Worm (Caenorhabditis elegans) whole organism, young adult: ENCODE data around the gene snt-7.

Source experiments
- F22D6.2 ChIP-seq: sonication (generic microtip); optimal IDR thresholded peaks from 2 replicates; lab custom pipeline; 2016; ENCODE audit warnings: mild to moderate bottlenecking, missing genetic modification characterization, missing compliant biosample characterization
- F23B12.7 ChIP-seq: sonication (generic microtip); optimal IDR thresholded peaks from 2 replicates; lab custom pipeline; 2017; ENCODE audit warnings: missing genetic modification characterization, mild to moderate bottlenecking, missing compliant biosample characterization, antibody characterized with exemption, moderate library complexity; ENCODE audit not compliant: insufficient read depth
- F39B2.1 ChIP-seq: fragments of 200-800 bp; sonication (Bioruptor generic); IDR thresholded peaks from 2 replicates; pipeline ENCODE4 v1.3.6; 2022; ENCODE audit warnings: missing genetic modification reagents, missing genetic modification characterization, missing compliant biosample characterization
- F55B11.4 ChIP-seq: sonication (generic microtip); optimal IDR thresholded peaks from 2 replicates; lab custom pipeline; 2016; ENCODE audit warnings: missing compliant biosample characterization, missing genetic modification characterization, borderline replicate concordance; ENCODE audit not compliant: insufficient read depth
- F57C9.4 ChIP-seq: sonication (generic microtip); optimal IDR thresholded peaks from 2 replicates; lab custom pipeline; 2017; ENCODE audit warnings: mild to moderate bottlenecking, missing genetic modification characterization, missing compliant biosample characterization
- K11D2.4 ChIP-seq: fragments of 200-800 bp; sonication (Bioruptor generic); IDR thresholded peaks from 2 replicates; pipeline ENCODE4 v1.3.6; 2022; ENCODE audit warnings: missing genetic modification reagents, missing genetic modification characterization, missing compliant biosample characterization
- T26A5.8 ChIP-seq: sonication (generic microtip); optimal IDR thresholded peaks from 2 replicates; lab custom pipeline; 2016; ENCODE audit warnings: missing genetic modification characterization, missing compliant biosample characterization
- Y56A3A.18 ChIP-seq: fragments of 200-800 bp; sonication (Bioruptor generic); IDR thresholded peaks from 2 replicates; pipeline ENCODE4 v1.3.6; 2022; ENCODE audit warnings: missing genetic modification reagents, missing genetic modification characterization, missing compliant biosample characterization
- Y67H2A.10 ChIP-seq: fragments of 200-800 bp; sonication (Bioruptor generic); conservative IDR thresholded peaks from 2 replicates; pipeline ENCODE4 v1.3.6; 2022; ENCODE audit warnings: missing genetic modification reagents, missing genetic modification characterization, missing compliant biosample characterization
- Y79H2A.3 ChIP-seq: fragments of 200-800 bp; sonication (Bioruptor generic); conservative IDR thresholded peaks from 2 replicates; pipeline ENCODE4 v1.3.6; 2022; ENCODE audit warnings: missing genetic modification reagents, missing genetic modification characterization, missing compliant biosample characterization
- ZK185.1 ChIP-seq: sonication (generic microtip); optimal IDR thresholded peaks from 2 replicates; lab custom pipeline; 2016; ENCODE audit warnings: mild to moderate bottlenecking, missing genetic modification characterization, missing compliant biosample characterization; ENCODE audit not compliant: poor library complexity, severe bottlenecking
- aptf-2 ChIP-seq: fragments of 200-800 bp; sonication (Bioruptor generic); conservative IDR thresholded peaks from 2 replicates; pipeline ENCODE4 v1.3.6; 2022; ENCODE audit warnings: missing genetic modification reagents, missing genetic modification characterization, missing compliant biosample characterization
- cebp-1 ChIP-seq, 2 experiments: fragments of 200-800 bp in 1 of 2; sonication (Bioruptor generic) in 1 of 2; sonication (generic microtip) in 1 of 2; IDR thresholded peaks in 1 of 2; optimal IDR thresholded peaks in 1 of 2; 2 replicates each; pipeline versions ENCODE4 v1.3.6 to Lab custom; 2017 to 2022; ENCODE audit warnings: missing compliant biosample characterization in 2 of 2, missing genetic modification characterization in 2 of 2, mild to moderate bottlenecking in 1 of 2, missing genetic modification reagents in 1 of 2, moderate library complexity in 1 of 2
- ceh-100 ChIP-seq: fragments of 200-800 bp; sonication (Bioruptor generic); IDR thresholded peaks from 2 replicates; pipeline ENCODE4 v1.3.6; 2022; ENCODE audit warnings: missing genetic modification reagents, missing genetic modification characterization, missing compliant biosample characterization
- chd-7 ChIP-seq: sonication (generic microtip); optimal IDR thresholded peaks from 2 replicates; lab custom pipeline; 2016; ENCODE audit warnings: mild to moderate bottlenecking, missing genetic modification characterization, moderate library complexity, missing compliant biosample characterization
- die-1 ChIP-seq: sonication (generic microtip); optimal IDR thresholded peaks from 2 replicates; lab custom pipeline; 2016; ENCODE audit warnings: missing genotype, mild to moderate bottlenecking, missing genetic modification characterization, missing compliant biosample characterization
- dpl-1 ChIP-seq: fragments of 150-350 bp; optimal IDR thresholded peaks from 2 replicates; lab custom pipeline; 2014; ENCODE audit warnings: missing biosample characterization, missing genetic modification reagents, missing genetic modification characterization
- ekl-4 ChIP-seq: fragments of 200-800 bp; sonication (Bioruptor generic); IDR thresholded peaks from 2 replicates; pipeline ENCODE4 v1.3.6; 2022; ENCODE audit warnings: missing genetic modification reagents, missing genetic modification characterization, missing compliant biosample characterization
- ets-4 ChIP-seq: fragments of 200-800 bp; sonication (Bioruptor generic); optimal IDR thresholded peaks from 2 replicates; lab custom pipeline; 2018; ENCODE audit warnings: mild to moderate bottlenecking, missing genetic modification characterization, missing compliant biosample characterization
- hlh-12 ChIP-seq: sonication (generic microtip); optimal IDR thresholded peaks from 2 replicates; lab custom pipeline; 2016; ENCODE audit warnings: missing genetic modification characterization, missing compliant biosample characterization
- hrde-1 ChIP-seq: sonication (generic microtip); optimal IDR thresholded peaks from 2 replicates; lab custom pipeline; 2016; ENCODE audit warnings: missing genetic modification characterization, mild to moderate bottlenecking, missing compliant biosample characterization, moderate library complexity, missing genotype, missing genetic modification reagents, borderline replicate concordance
- lin-26 ChIP-seq: fragments of 200-800 bp; sonication (Bioruptor generic); IDR thresholded peaks from 2 replicates; pipeline ENCODE4 v1.3.6; 2022; ENCODE audit warnings: missing genetic modification reagents, missing genetic modification characterization, missing compliant biosample characterization
- lin-40 ChIP-seq: sonication (generic microtip); optimal IDR thresholded peaks from 2 replicates; lab custom pipeline; 2016; ENCODE audit warnings: missing genetic modification characterization, mild to moderate bottlenecking, missing compliant biosample characterization, missing genotype, missing genetic modification reagents
- lin-54 ChIP-seq: fragments of 200-800 bp; sonication (Bioruptor generic); optimal IDR thresholded peaks from 2 replicates; lab custom pipeline; 2018; ENCODE audit warnings: mild to moderate bottlenecking, missing genetic modification characterization, missing compliant biosample characterization
- madf-10 ChIP-seq: sonication (generic microtip); optimal IDR thresholded peaks from 2 replicates; lab custom pipeline; 2016; ENCODE audit warnings: mild to moderate bottlenecking, missing genetic modification characterization, missing compliant biosample characterization
- madf-3 ChIP-seq: fragments of 200-800 bp; sonication (Bioruptor generic); IDR thresholded peaks from 2 replicates; pipeline ENCODE4 v1.3.6; 2022; ENCODE audit warnings: missing genetic modification reagents, missing genetic modification characterization, missing compliant biosample characterization
- madf-6 ChIP-seq: fragments of 200-800 bp; sonication (Bioruptor generic); IDR thresholded peaks from 2 replicates; pipeline ENCODE4 v1.3.6; 2022; ENCODE audit warnings: missing genetic modification reagents, missing genetic modification characterization, missing compliant biosample characterization
- mes-4 ChIP-seq: sonication (generic microtip); optimal IDR thresholded peaks from 2 replicates; lab custom pipeline; 2016; ENCODE audit warnings: missing genotype, missing genetic modification characterization, missing compliant biosample characterization
- mxl-1 ChIP-seq: sonication (generic microtip); optimal IDR thresholded peaks from 2 replicates; lab custom pipeline; 2016; ENCODE audit warnings: missing genetic modification characterization, missing compliant biosample characterization
- pbrm-1 ChIP-seq: fragments of 200-800 bp; sonication (Bioruptor generic); IDR thresholded peaks from 2 replicates; pipeline ENCODE4 v1.3.6; 2022; ENCODE audit warnings: missing genetic modification reagents, missing genetic modification characterization, missing compliant biosample characterization
- rec-8 ChIP-seq, 2 experiments: sonication (generic microtip); optimal IDR thresholded peaks; 2 replicates each; lab custom pipeline; 2016; ENCODE audit warnings: mild to moderate bottlenecking in 2 of 2, missing genetic modification characterization in 2 of 2, missing genetic modification reagents in 2 of 2, missing genotype in 2 of 2, missing biosample characterization in 1 of 2, missing compliant biosample characterization in 1 of 2, moderate library complexity in 1 of 2
- rpc-1 ChIP-seq, 2 experiments: fragments of 150-350 bp in 1 of 2; sonication (generic microtip) in 1 of 2; optimal IDR thresholded peaks; 2 replicates each; lab custom pipeline; 2014 to 2018; ENCODE audit warnings: missing biosample characterization in 1 of 2, missing genetic modification characterization in 1 of 2, missing genetic modification reagents in 1 of 2, missing genotype in 1 of 2
- snpc-3.4 ChIP-seq: sonication (generic microtip); optimal IDR thresholded peaks from 2 replicates; lab custom pipeline; 2017; ENCODE audit warnings: missing genetic modification characterization, mild to moderate bottlenecking, missing compliant biosample characterization, antibody characterized with exemption, moderate library complexity, missing genotype, missing genetic modification reagents
- snpc-4 ChIP-seq, 5 experiments: fragments of 150-350 bp in 1 of 5; sonication (generic microtip) in 4 of 5; optimal IDR thresholded peaks; 2 replicates each; lab custom pipeline; 2014 to 2018; ENCODE audit warnings: missing genetic modification characterization in 5 of 5, missing biosample characterization in 3 of 5, antibody characterized with exemption in 2 of 5, mild to moderate bottlenecking in 2 of 5, missing compliant biosample characterization in 2 of 5, missing genotype in 2 of 5, moderate library complexity in 2 of 5, missing genetic modification reagents in 1 of 5
- tbp1 ChIP-seq: fragments of 200-800 bp; sonication (Bioruptor generic); optimal IDR thresholded peaks from 2 replicates; lab custom pipeline; 2018; ENCODE audit warnings: mild to moderate bottlenecking, missing genetic modification characterization, missing compliant biosample characterization
- tlf-1 ChIP-seq: fragments of 200-800 bp; sonication (Bioruptor generic); optimal IDR thresholded peaks from 2 replicates; lab custom pipeline; 2018; ENCODE audit warnings: mild to moderate bottlenecking, missing genetic modification characterization, missing compliant biosample characterization
- unc-62 ChIP-seq: fragments of 150-350 bp; optimal IDR thresholded peaks from 2 replicates; lab custom pipeline; 2014; ENCODE audit warnings: missing biosample characterization, missing genetic modification reagents, missing genetic modification characterization
- xnd-1 ChIP-seq: sonication (generic microtip); optimal IDR thresholded peaks from 2 replicates; lab custom pipeline; 2016; ENCODE audit warnings: missing genotype, missing genetic modification reagents, missing genetic modification characterization, missing compliant biosample characterization
- zim-3 ChIP-seq: sonication (generic microtip); optimal IDR thresholded peaks from 2 replicates; lab custom pipeline; 2017; ENCODE audit warnings: mild to moderate bottlenecking, missing genetic modification characterization, moderate library complexity, missing compliant biosample characterization
- ztf-18 ChIP-seq: sonication (generic microtip); optimal IDR thresholded peaks from 2 replicates; lab custom pipeline; 2016; ENCODE audit warnings: missing genotype, mild to moderate bottlenecking, missing genetic modification characterization, missing compliant biosample characterization
- ztf-25 ChIP-seq: fragments of 200-800 bp; sonication (Bioruptor generic); IDR thresholded peaks from 2 replicates; pipeline ENCODE4 v1.3.6; 2022; ENCODE audit warnings: missing genetic modification reagents, missing genetic modification characterization, missing compliant biosample characterization

snt-7 gene

ce11 chrX:15236036-15236435, 37.1 kb upstream of the snt-7 start (continued):
- TF ChIP-seq cebp-1 (GFP tag; IDR thresholded peaks at IDR 0.05; lab: Robert Waterston, UW) = no peak
- TF ChIP-seq cebp-1 (tag; optimal IDR thresholded peaks at IDR 0.05; lab: Kevin White, UChicago) = no peak
- no peak for TF ChIP-seq ZK185.1 (tag; lab: Kevin White, UChicago)
- no peak for TF ChIP-seq unc-62
- TF ChIP-seq die-1 (tag; lab: Kevin White, UChicago) = peak; percentile 19
- TF ChIP-seq K11D2.4 (GFP tag; lab: Robert Waterston, UW) = no peak
- TF ChIP-seq ekl-4 = peak; percentile 76; the same call in 1 of the 2 replicates
- no peak for TF ChIP-seq F57C9.4 (tag; lab: Kevin White, UChicago)
- no peak for TF ChIP-seq mes-4 (tag; lab: Kevin White, UChicago)
- peak; percentile 87 for TF ChIP-seq tbp1 (GFP tag; lab: Kevin White, UChicago)
- peak in 1 of 2 experiments; percentile 23 for TF ChIP-seq rec-8 (tag; optimal IDR thresholded peaks at IDR 0.05; lab: Kevin White, UChicago)
- TF ChIP-seq chd-7 (tag; lab: Kevin White, UChicago) = no peak
- TF ChIP-seq F55B11.4 (tag; lab: Kevin White, UChicago) = no peak
- no peak for TF ChIP-seq aptf-2 (GFP tag; lab: Robert Waterston, UW)
- TF ChIP-seq hlh-12 (tag; lab: Kevin White, UChicago) = no peak
- TF ChIP-seq F22D6.2 = no peak
- peak; percentile 27 for TF ChIP-seq ztf-18 (tag; lab: Kevin White, UChicago)
- TF ChIP-seq T26A5.8 (tag; lab: Kevin White, UChicago) = no peak
- no peak for TF ChIP-seq hrde-1 (tag; lab: Kevin White, UChicago)
- no peak for TF ChIP-seq madf-3 (GFP tag; lab: Robert Waterston, UW)
- TF ChIP-seq rpc-1 (optimal IDR thresholded peaks at IDR 0.05; lab: Kevin White, UChicago) = peak; percentile 57
- peak; percentile 75 for TF ChIP-seq rpc-1 (tag; optimal IDR thresholded peaks at IDR 0.05; lab: Kevin White, UChicago)
- TF ChIP-seq lin-26 (GFP tag; lab: Robert Waterston, UW) = peak; percentile 48; the same call in 1 of the 2 replicates
- TF ChIP-seq Y56A3A.18 (GFP tag; lab: Robert Waterston, UW) = no peak
- no peak for TF ChIP-seq mxl-1
- TF ChIP-seq pbrm-1 (GFP tag; lab: Robert Waterston, UW) = peak; percentile 71; the same call in 1 of the 2 replicates
- TF ChIP-seq xnd-1 = no peak
- TF ChIP-seq dpl-1 (GFP tag; lab: Kevin White, UChicago) = no peak
- no peak for TF ChIP-seq tlf-1
- no peak for TF ChIP-seq ztf-25
- TF ChIP-seq madf-10 (tag; lab: Kevin White, UChicago) = no peak
- peak; percentile 9 for TF ChIP-seq snpc-3.4 (tag; lab: Kevin White, UChicago)
- TF ChIP-seq F23B12.7 = no peak
- TF ChIP-seq snpc-4 (GFP tag; optimal IDR thresholded peaks at IDR 0.05; lab: Kevin White, UChicago) = no peak
- TF ChIP-seq snpc-4 (tag; optimal IDR thresholded peaks at IDR 0.05; lab: Kevin White, UChicago) = peak in 2 of 4 experiments; percentile 22 to 65
- peak; percentile 33 for TF ChIP-seq lin-40 (tag; lab: Kevin White, UChicago)
- no peak for TF ChIP-seq Y67H2A.10 (GFP tag; lab: Robert Waterston, UW)
- TF ChIP-seq madf-6 = no peak
- TF ChIP-seq Y79H2A.3 = no peak
- TF ChIP-seq lin-54 (GFP tag; lab: Kevin White, UChicago) = no peak
- peak; percentile 28; the same call in 1 of the 2 replicates for TF ChIP-seq ceh-100 (GFP tag; lab: Robert Waterston, UW)
- TF ChIP-seq F39B2.1 = no peak
- TF ChIP-seq ets-4 (GFP tag; lab: Kevin White, UChicago) = no peak
- TF ChIP-seq zim-3 = peak; percentile 6
